Worm (Caenorhabditis elegans) whole organism, L1 larva: ENCODE data around the gene F52E1.3.

Experiments used
- fos-1 ChIP-seq: fragments of 150-350 bp; optimal IDR thresholded peaks from 2 replicates; lab custom pipeline; 2014; ENCODE audit warnings: missing biosample characterization, missing genetic modification characterization
- lir-3 ChIP-seq: sonication (generic microtip); optimal IDR thresholded peaks from 2 replicates; lab custom pipeline; 2016; ENCODE audit warnings: mild to moderate bottlenecking, missing genetic modification characterization, moderate library complexity, missing compliant biosample characterization; ENCODE audit not compliant: poor library complexity
- nhr-19 ChIP-seq: fragments of 200-800 bp; sonication (Bioruptor generic); conservative IDR thresholded peaks from 2 replicates; pipeline ENCODE4 v1.3.6; 2022; ENCODE audit warnings: missing genetic modification characterization, missing compliant biosample characterization
- nhr-20 ChIP-seq: sonication (generic microtip); optimal IDR thresholded peaks from 2 replicates; lab custom pipeline; 2016; ENCODE audit warnings: mild to moderate bottlenecking, missing genetic modification characterization, missing compliant biosample characterization
- nhr-76 ChIP-seq: sonication (generic microtip); optimal IDR thresholded peaks from 2 replicates; lab custom pipeline; 2017; ENCODE audit warnings: missing biosample characterization, missing genetic modification characterization
- snpc-4 ChIP-seq: fragments of 150-350 bp; optimal IDR thresholded peaks from 2 replicates; lab custom pipeline; 2014; ENCODE audit warnings: missing biosample characterization, missing genetic modification characterization

ce11 chrV:8404339-8404738 is 9.7 kb downstream of the F52E1.3 start:
- TF ChIP-seq nhr-76 (tag; lab: Kevin White, UChicago) (no peak), lir-3 (no peak), nhr-19 (GFP tag; lab: Robert Waterston, UW) (no peak), fos-1 (tag; lab: Kevin White, UChicago) (no peak), nhr-20 (tag; lab: Kevin White, UChicago) (no peak), snpc-4 (tag; lab: Kevin White, UChicago) (no peak)
